Worm (Caenorhabditis elegans) whole organism, L3 larva: ENCODE results near the gene R13A5.10.

Source experiments
- ZK546.5 ChIP-seq: sonication (generic microtip); optimal IDR thresholded peaks from 2 replicates; lab custom pipeline; 2017; ENCODE audit warnings: missing biosample characterization, missing genetic modification characterization
- aly-2 ChIP-seq: fragments of 150-350 bp; optimal IDR thresholded peaks from 2 replicates; lab custom pipeline; 2014; ENCODE audit warnings: missing biosample characterization, missing genetic modification characterization
- jun-1 ChIP-seq: fragments of 150-350 bp; optimal IDR thresholded peaks from 2 replicates; lab custom pipeline; 2014; ENCODE audit warnings: missing biosample characterization, missing genetic modification reagents, missing genetic modification characterization
- nhr-11 ChIP-seq: fragments of 150-350 bp; optimal IDR thresholded peaks from 2 replicates; lab custom pipeline; 2014; ENCODE audit warnings: missing biosample characterization, missing genetic modification characterization
- pqm-1 ChIP-seq: fragments of 150-350 bp; optimal IDR thresholded peaks from 2 replicates; lab custom pipeline; 2017; ENCODE audit warnings: missing biosample characterization, missing genetic modification characterization, inconsistent platforms
- snpc-4 ChIP-seq: fragments of 150-350 bp; optimal IDR thresholded peaks from 2 replicates; lab custom pipeline; 2014; ENCODE audit warnings: missing biosample characterization, missing genetic modification characterization

DNA sequence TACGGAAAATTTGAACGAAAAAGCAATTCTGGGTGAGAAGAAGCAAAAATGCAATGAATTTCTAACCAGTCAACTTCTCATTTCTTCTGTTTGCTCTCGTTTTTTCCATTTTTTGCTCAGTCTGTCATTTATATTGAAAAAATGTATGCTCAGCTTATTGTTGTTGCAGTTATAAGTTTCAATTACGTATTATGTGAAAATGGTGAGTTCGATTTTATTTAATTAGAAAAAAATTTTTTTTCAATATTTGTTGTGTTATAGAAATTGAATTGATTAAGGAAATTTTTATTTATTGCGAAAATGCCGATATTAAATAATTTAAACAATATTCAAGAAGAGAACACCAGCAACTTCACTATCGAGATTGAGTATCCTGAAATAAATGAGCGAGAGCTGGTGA is 20.9 kb downstream of the R13A5.10 start, which contains the start of gene lgc-12:
- TF ChIP-seq nhr-11 (tag; lab: Kevin White, UChicago) = no peak
- TF ChIP-seq ZK546.5 = no peak
- no peak for TF ChIP-seq pqm-1
- no peak for TF ChIP-seq snpc-4 (tag; lab: Kevin White, UChicago)
- no peak for TF ChIP-seq aly-2
- no peak for TF ChIP-seq jun-1
